Worm (Caenorhabditis elegans) whole organism, L3 larva: ENCODE data around the gene T05A1.5.
A peak's percentile ranks its signal among the peaks of the same experiment; 100 is the strongest.
"Not testable (repeated sequence)": the region's sequence is repeated elsewhere in the genome, so short reads cannot be mapped to it uniquely, and the experiment has no call there.

ENCODE experiments used
- elt-1 ChIP-seq: fragments of 150-350 bp; optimal IDR thresholded peaks from 2 replicates; lab custom pipeline; 2014; ENCODE audit warnings: missing biosample characterization, missing genetic modification characterization
- elt-2 ChIP-seq: sonication (generic microtip); optimal IDR thresholded peaks from 2 replicates; lab custom pipeline; 2016; ENCODE audit warnings: missing genetic modification reagents, mild to moderate bottlenecking, missing genetic modification characterization, missing compliant biosample characterization
- hmg-11 ChIP-seq: sonication (generic microtip); optimal IDR thresholded peaks from 2 replicates; lab custom pipeline; 2016; ENCODE audit warnings: missing genetic modification characterization, missing compliant biosample characterization
- lin-39 ChIP-seq: fragments of 150-350 bp; optimal IDR thresholded peaks from 2 replicates; lab custom pipeline; 2018; ENCODE audit warnings: missing biosample characterization, missing genetic modification reagents, missing genetic modification characterization
- nfya-1 ChIP-seq: sonication (generic microtip); optimal IDR thresholded peaks from 2 replicates; lab custom pipeline; 2017; ENCODE audit warnings: missing genetic modification characterization, mild to moderate bottlenecking, missing compliant biosample characterization, antibody characterized with exemption, moderate library complexity; ENCODE audit not compliant: insufficient read depth
- nhr-23 ChIP-seq: fragments of 150-350 bp; optimal IDR thresholded peaks from 2 replicates; lab custom pipeline; 2014; ENCODE audit warnings: missing biosample characterization, missing genetic modification reagents, missing genetic modification characterization
- nhr-25 ChIP-seq: sonication (generic microtip); optimal IDR thresholded peaks from 2 replicates; lab custom pipeline; 2017; ENCODE audit warnings: missing biosample characterization, missing genetic modification characterization
- skn-1 ChIP-seq: fragments of 150-350 bp; optimal IDR thresholded peaks from 2 replicates; lab custom pipeline; 2014; ENCODE audit warnings: missing biosample characterization, missing genetic modification characterization
- tbx-2 ChIP-seq: sonication (generic microtip); optimal IDR thresholded peaks from 2 replicates; lab custom pipeline; 2016; ENCODE audit warnings: mild to moderate bottlenecking, missing genetic modification characterization, missing compliant biosample characterization
- unc-39 ChIP-seq: sonication (generic microtip); optimal IDR thresholded peaks from 4 replicates; lab custom pipeline; 2017; ENCODE audit warnings: missing biosample characterization, missing genetic modification characterization

The T05A1.5 gene

DNA sequence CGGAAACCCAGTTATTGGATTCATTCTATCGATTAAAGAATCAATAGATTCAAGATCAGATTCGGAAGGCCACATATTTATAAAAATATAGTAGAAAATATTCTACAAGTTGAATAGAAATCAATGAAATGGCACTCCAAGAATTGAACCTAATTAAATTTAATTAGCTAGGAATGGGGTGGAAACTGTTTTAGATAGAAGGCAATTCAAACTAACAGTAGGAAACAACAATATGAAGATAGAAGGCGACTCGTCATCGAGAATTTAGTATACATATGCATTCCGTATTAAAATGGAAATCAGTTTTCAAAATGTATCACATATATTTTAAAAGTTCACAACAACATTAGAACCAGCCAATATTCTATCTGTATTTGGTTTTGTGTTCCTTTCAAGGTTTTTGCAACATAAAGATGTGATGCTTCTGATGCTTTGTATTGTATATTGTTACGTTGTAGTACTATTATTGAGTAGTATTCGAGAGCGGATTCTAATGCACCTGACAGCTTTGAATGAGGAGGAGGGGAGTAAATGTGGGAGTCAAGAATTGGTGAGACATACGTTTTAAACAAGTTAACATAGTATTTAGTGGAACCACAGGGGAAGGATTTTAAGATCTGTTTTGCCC is 49.8 kb downstream of the T05A1.5 start, which contains the start of the genes F27C8.3 and F27C8.2:
Gene F27C8.3 (minus strand): TSS at position 101 of the 628 bp plus-strand sequence.
Gene F27C8.2 (plus strand): TSS at position 578 of the 628 bp plus-strand sequence.
- not testable (repeated sequence) for TF ChIP-seq unc-39, hmg-11, lin-39 (tag; lab: Kevin White, UChicago)

- TF ChIP-seq nhr-23 (tag; lab: Kevin White, UChicago) (no peak), lin-39 (tag; lab: Kevin White, UChicago) (no peak), elt-2 (tag; lab: Kevin White, UChicago) (no peak), tbx-2 (tag; lab: Kevin White, UChicago) (no peak)
These were observed 55.5 kb downstream of the T05A1.5 start, which contains the start of gene aat-1 for ce11 chrIV:9601595-9601994. Gene aat-1 (minus strand): TSS chrIV:9601695.

ce11 chrIV:9607945-9608344 is 61.9 kb downstream of the T05A1.5 start:
- peak; percentile 98 for TF ChIP-seq elt-1 (tag; lab: Kevin White, UChicago)
- TF ChIP-seq skn-1 (tag; lab: Kevin White, UChicago) = no peak

- TF ChIP-seq nhr-25 (tag; lab: Kevin White, UChicago) (peak; percentile 55), nfya-1 (no peak), elt-1 (tag; lab: Kevin White, UChicago) (peak; percentile 93)
These were observed 63.0 kb downstream of the T05A1.5 start for ce11 chrIV:9609095-9609494.
